Worm (Caenorhabditis elegans) whole organism, L3 larva: Measurements from ENCODE around the gene C17B7.12.

Experiments
- ceh-28 ChIP-seq: fragments of 150-350 bp; optimal IDR thresholded peaks from 2 replicates; lab custom pipeline; 2014; ENCODE audit warnings: missing biosample characterization, missing genetic modification reagents, missing genetic modification characterization
- fkh-10 ChIP-seq: sonication (generic microtip); optimal IDR thresholded peaks from 2 replicates; lab custom pipeline; 2017; ENCODE audit warnings: missing biosample characterization, missing genetic modification reagents, missing genetic modification characterization
- nhr-23 ChIP-seq: fragments of 150-350 bp; optimal IDR thresholded peaks from 2 replicates; lab custom pipeline; 2014; ENCODE audit warnings: missing biosample characterization, missing genetic modification reagents, missing genetic modification characterization
- pha-4 ChIP-seq: fragments of 150-350 bp; optimal IDR thresholded peaks from 2 replicates; lab custom pipeline; 2014; ENCODE audit warnings: missing biosample characterization, missing genetic modification reagents, missing genetic modification characterization
- sea-2 ChIP-seq: fragments of 150-350 bp; sonication (generic microtip); optimal IDR thresholded peaks from 4 replicates; lab custom pipeline; 2014; ENCODE audit warnings: missing biosample characterization, missing genetic modification reagents, missing genetic modification characterization
- snpc-4 ChIP-seq: fragments of 150-350 bp; optimal IDR thresholded peaks from 2 replicates; lab custom pipeline; 2014; ENCODE audit warnings: missing biosample characterization, missing genetic modification characterization
- unc-39 ChIP-seq: sonication (generic microtip); optimal IDR thresholded peaks from 4 replicates; lab custom pipeline; 2017; ENCODE audit warnings: missing biosample characterization, missing genetic modification characterization

DNA sequence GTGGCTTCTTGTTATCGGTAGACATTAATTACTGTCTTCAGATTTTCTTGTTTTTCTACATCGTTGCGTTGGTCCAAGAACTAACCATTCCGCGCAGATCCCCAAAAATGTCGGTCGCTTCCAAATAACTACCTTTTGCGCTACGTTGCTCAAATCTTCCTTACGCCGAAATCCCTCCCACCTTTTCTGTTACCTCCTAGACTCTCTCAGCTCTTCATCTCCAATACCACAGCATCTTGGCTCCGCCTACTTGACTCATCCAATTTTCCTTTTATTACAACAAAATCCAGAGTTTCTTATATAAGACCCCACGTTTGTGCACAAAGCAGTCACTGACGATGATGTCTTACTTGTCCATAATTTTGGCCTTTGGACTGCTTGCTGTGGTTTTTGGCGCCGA lies at the start of gene C17B7.12:
- TF ChIP-seq ceh-28 (tag; lab: Kevin White, UChicago) (no peak), snpc-4 (no peak), sea-2 (GFP tag; lab: Kevin White, UChicago) (no peak), unc-39 (tag; lab: Kevin White, UChicago) (no peak), pha-4 (tag; lab: Kevin White, UChicago) (no peak), fkh-10 (GFP tag; lab: Kevin White, UChicago) (no peak), nhr-23 (tag; lab: Kevin White, UChicago) (no peak)
